Worm (Caenorhabditis elegans) whole organism, L1 larva: ENCODE measurements around the gene rpl-22.

Experiments
- C04F5.9 ChIP-seq: sonication (generic microtip); optimal IDR thresholded peaks from 2 replicates; lab custom pipeline; 2016; ENCODE audit warnings: missing genetic modification characterization, missing compliant biosample characterization
- C16A3.4 ChIP-seq: fragments of 150-350 bp; optimal IDR thresholded peaks from 2 replicates; lab custom pipeline; 2014; ENCODE audit warnings: missing biosample characterization, missing genetic modification characterization
- C34B4.2 ChIP-seq: sonication (generic microtip); optimal IDR thresholded peaks from 2 replicates; lab custom pipeline; 2017; ENCODE audit warnings: mild to moderate bottlenecking, missing genetic modification characterization, missing compliant biosample characterization
- F16B12.6 ChIP-seq: fragments of 150-350 bp; optimal IDR thresholded peaks from 2 replicates; lab custom pipeline; 2014; ENCODE audit warnings: missing biosample characterization, missing genetic modification characterization
- blmp-1 ChIP-seq: fragments of 150-350 bp; optimal IDR thresholded peaks from 2 replicates; lab custom pipeline; 2014; ENCODE audit warnings: missing biosample characterization, missing genetic modification characterization
- ceh-82 ChIP-seq, 3 experiments: fragments of 150-350 bp in 1 of 3; sonication (generic microtip) in 2 of 3; optimal IDR thresholded peaks; 2 replicates each; lab custom pipeline; 2014 to 2017; ENCODE audit warnings: missing biosample characterization in 3 of 3, missing genetic modification characterization in 3 of 3
- ces-1 ChIP-seq: fragments of 150-350 bp; optimal IDR thresholded peaks from 2 replicates; lab custom pipeline; 2014; ENCODE audit warnings: missing biosample characterization, missing genetic modification reagents, missing genetic modification characterization
- dpl-1 ChIP-seq, 3 experiments: fragments of 150-350 bp in 2 of 3; sonication (generic microtip) in 1 of 3; optimal IDR thresholded peaks; 2 replicates each; lab custom pipeline; 2014 to 2017; ENCODE audit warnings: missing biosample characterization in 3 of 3, missing genetic modification characterization in 3 of 3, missing genetic modification reagents in 3 of 3
- efl-1 ChIP-seq, 4 experiments: fragments of 150-350 bp; optimal IDR thresholded peaks in 3 of 4; peaks in 1 of 4; 1 replicate in 1 of 4; 2 replicates in 3 of 4; lab custom pipeline; 2014; ENCODE audit warnings: missing biosample characterization in 2 of 4, missing genetic modification characterization in 2 of 4, missing genetic modification reagents in 2 of 4
- efl-3 ChIP-seq: fragments of 200-800 bp; sonication (Bioruptor generic); optimal IDR thresholded peaks from 2 replicates; lab custom pipeline; 2018; ENCODE audit warnings: mild to moderate bottlenecking, missing genetic modification characterization, missing compliant biosample characterization
- egl-27 ChIP-seq, 2 experiments: fragments of 150-350 bp in 1 of 2; sonication (generic microtip); optimal IDR thresholded peaks; 3 replicates each; lab custom pipeline; 2017 to 2018; ENCODE audit warnings: missing biosample characterization in 2 of 2, missing genetic modification characterization in 2 of 2, missing genetic modification reagents in 2 of 2
- fkh-10 ChIP-seq: sonication (generic microtip); optimal IDR thresholded peaks from 2 replicates; lab custom pipeline; 2017; ENCODE audit warnings: missing biosample characterization, missing genetic modification reagents, missing genetic modification characterization
- fkh-4 ChIP-seq: sonication (generic microtip); optimal IDR thresholded peaks from 2 replicates; lab custom pipeline; 2016; ENCODE audit warnings: missing compliant biosample characterization, missing genetic modification characterization, borderline replicate concordance
- fkh-8 ChIP-seq: sonication (generic microtip); optimal IDR thresholded peaks from 2 replicates; lab custom pipeline; 2016; ENCODE audit warnings: mild to moderate bottlenecking, missing genetic modification characterization, missing compliant biosample characterization
- hlh-17 ChIP-seq: fragments of 200-800 bp; sonication (Bioruptor generic); optimal IDR thresholded peaks from 2 replicates; lab custom pipeline; 2018; ENCODE audit warnings: missing genetic modification characterization, mild to moderate bottlenecking, missing compliant biosample characterization, moderate library complexity, borderline replicate concordance
- hlh-4 ChIP-seq: sonication (generic microtip); optimal IDR thresholded peaks from 2 replicates; lab custom pipeline; 2016; ENCODE audit warnings: mild to moderate bottlenecking, missing genetic modification characterization, missing compliant biosample characterization
- hpl-2 ChIP-seq: fragments of 150-350 bp; optimal IDR thresholded peaks from 2 replicates; lab custom pipeline; 2014; ENCODE audit warnings: missing biosample characterization, missing genetic modification reagents, missing genetic modification characterization
- irx-1 ChIP-seq: sonication (generic microtip); optimal IDR thresholded peaks from 2 replicates; lab custom pipeline; 2016; ENCODE audit warnings: missing genetic modification characterization, missing compliant biosample characterization
- isw-1 ChIP-seq: fragments of 200-800 bp; sonication (Bioruptor generic); IDR thresholded peaks from 2 replicates; pipeline ENCODE4 v1.3.6; 2022; ENCODE audit warnings: missing genetic modification characterization, missing compliant biosample characterization
- jun-1 ChIP-seq: fragments of 150-350 bp; optimal IDR thresholded peaks from 2 replicates; lab custom pipeline; 2014; ENCODE audit warnings: missing biosample characterization, missing genetic modification reagents, missing genetic modification characterization
- lin-14 ChIP-seq: fragments of 200-800 bp; sonication (Bioruptor generic); optimal IDR thresholded peaks from 2 replicates; lab custom pipeline; 2018; ENCODE audit warnings: mild to moderate bottlenecking, missing genetic modification characterization, moderate library complexity, missing compliant biosample characterization
- lin-35 ChIP-seq, 2 experiments: fragments of 150-350 bp; optimal IDR thresholded peaks; 2 replicates each; lab custom pipeline; 2014; ENCODE audit warnings: missing biosample characterization in 2 of 2, missing genetic modification characterization in 2 of 2, missing genetic modification reagents in 2 of 2
- lin-39 ChIP-seq: fragments of 150-350 bp; optimal IDR thresholded peaks from 2 replicates; lab custom pipeline; 2014; ENCODE audit warnings: missing biosample characterization, missing genetic modification reagents, missing genetic modification characterization
- lir-3 ChIP-seq: sonication (generic microtip); optimal IDR thresholded peaks from 2 replicates; lab custom pipeline; 2016; ENCODE audit warnings: mild to moderate bottlenecking, missing genetic modification characterization, moderate library complexity, missing compliant biosample characterization; ENCODE audit not compliant: poor library complexity
- mdl-1 ChIP-seq, 2 experiments: fragments of 150-350 bp; optimal IDR thresholded peaks; 2 replicates each; lab custom pipeline; 2014 to 2017; ENCODE audit warnings: missing biosample characterization in 2 of 2, missing genetic modification characterization in 2 of 2, inconsistent platforms in 1 of 2
- mef-2 ChIP-seq: fragments of 150-350 bp; optimal IDR thresholded peaks from 2 replicates; lab custom pipeline; 2014; ENCODE audit warnings: missing biosample characterization, missing genetic modification characterization
- mep-1 ChIP-seq: fragments of 150-350 bp; optimal IDR thresholded peaks from 2 replicates; lab custom pipeline; 2014; ENCODE audit warnings: missing biosample characterization, missing genetic modification characterization
- nhr-11 ChIP-seq: fragments of 150-350 bp; optimal IDR thresholded peaks from 2 replicates; lab custom pipeline; 2014; ENCODE audit warnings: missing biosample characterization, missing genetic modification characterization
- nhr-12 ChIP-seq: sonication (generic microtip); optimal IDR thresholded peaks from 2 replicates; lab custom pipeline; 2017; ENCODE audit warnings: missing biosample characterization, missing genetic modification characterization
- nhr-237 ChIP-seq: fragments of 150-350 bp; optimal IDR thresholded peaks from 2 replicates; lab custom pipeline; 2014; ENCODE audit warnings: missing biosample characterization, missing genetic modification characterization
- nhr-71 ChIP-seq: sonication (generic microtip); optimal IDR thresholded peaks from 2 replicates; lab custom pipeline; 2016; ENCODE audit warnings: mild to moderate bottlenecking, missing genetic modification characterization, moderate library complexity, missing compliant biosample characterization
- nhr-84 ChIP-seq: sonication (generic microtip); optimal IDR thresholded peaks from 2 replicates; lab custom pipeline; 2017; ENCODE audit warnings: missing biosample characterization, missing genetic modification characterization
- nhr-85 ChIP-seq: sonication (generic microtip); peaks from one replicate; lab custom pipeline; 2016; ENCODE audit warnings: missing genetic modification characterization, inconsistent platforms, missing compliant biosample characterization
- nhr-90 ChIP-seq: sonication (generic microtip); optimal IDR thresholded peaks from 2 replicates; lab custom pipeline; 2016; ENCODE audit warnings: mild to moderate bottlenecking, missing genetic modification characterization, missing compliant biosample characterization; ENCODE audit not compliant: poor library complexity
- pqm-1 ChIP-seq: sonication (generic microtip); optimal IDR thresholded peaks from 3 replicates; lab custom pipeline; 2017; ENCODE audit warnings: missing biosample characterization, missing genetic modification characterization
- rnt-1 ChIP-seq: sonication (generic microtip); optimal IDR thresholded peaks from 2 replicates; lab custom pipeline; 2016; ENCODE audit warnings: mild to moderate bottlenecking, missing genetic modification characterization, moderate library complexity, missing compliant biosample characterization
- snpc-4 ChIP-seq: fragments of 150-350 bp; optimal IDR thresholded peaks from 2 replicates; lab custom pipeline; 2014; ENCODE audit warnings: missing biosample characterization, missing genetic modification characterization
- snu-23 ChIP-seq: sonication (generic microtip); optimal IDR thresholded peaks from 2 replicates; lab custom pipeline; 2016; ENCODE audit warnings: missing genetic modification characterization, missing compliant biosample characterization
- sup-37 ChIP-seq: fragments of 200-800 bp; sonication (Bioruptor generic); optimal IDR thresholded peaks from 2 replicates; lab custom pipeline; 2018; ENCODE audit warnings: mild to moderate bottlenecking, missing genetic modification characterization, missing compliant biosample characterization
- swsn-7 ChIP-seq: sonication (generic microtip); optimal IDR thresholded peaks from 2 replicates; lab custom pipeline; 2016; ENCODE audit warnings: missing genetic modification characterization, missing compliant biosample characterization
- tbx-2 ChIP-seq: sonication (generic microtip); optimal IDR thresholded peaks from 2 replicates; lab custom pipeline; 2016; ENCODE audit warnings: missing genetic modification characterization, missing compliant biosample characterization
- unc-62 ChIP-seq: fragments of 150-350 bp; optimal IDR thresholded peaks from 2 replicates; lab custom pipeline; 2014; ENCODE audit warnings: missing biosample characterization, missing genetic modification reagents, missing genetic modification characterization
- unc-86 ChIP-seq: sonication (generic microtip); optimal IDR thresholded peaks from 2 replicates; lab custom pipeline; 2016; ENCODE audit warnings: missing genetic modification characterization, missing compliant biosample characterization
- unc-98 ChIP-seq: fragments of 200-800 bp; sonication (Bioruptor generic); IDR thresholded peaks from 2 replicates; pipeline ENCODE4 v1.3.6; 2022; ENCODE audit warnings: missing genetic modification characterization, missing compliant biosample characterization
- zag-1 ChIP-seq: fragments of 150-350 bp; optimal IDR thresholded peaks from 2 replicates; lab custom pipeline; 2014; ENCODE audit warnings: missing biosample characterization, missing genetic modification characterization
- zip-4 ChIP-seq: fragments of 200-800 bp; sonication (Bioruptor generic); optimal IDR thresholded peaks from 2 replicates; lab custom pipeline; 2018; ENCODE audit warnings: mild to moderate bottlenecking, missing genetic modification characterization, moderate library complexity, missing compliant biosample characterization
- ztf-4 ChIP-seq: fragments of 150-350 bp; optimal IDR thresholded peaks from 2 replicates; lab custom pipeline; 2014; ENCODE audit warnings: missing biosample characterization, missing genetic modification characterization

rpl-22 gene

DNA sequence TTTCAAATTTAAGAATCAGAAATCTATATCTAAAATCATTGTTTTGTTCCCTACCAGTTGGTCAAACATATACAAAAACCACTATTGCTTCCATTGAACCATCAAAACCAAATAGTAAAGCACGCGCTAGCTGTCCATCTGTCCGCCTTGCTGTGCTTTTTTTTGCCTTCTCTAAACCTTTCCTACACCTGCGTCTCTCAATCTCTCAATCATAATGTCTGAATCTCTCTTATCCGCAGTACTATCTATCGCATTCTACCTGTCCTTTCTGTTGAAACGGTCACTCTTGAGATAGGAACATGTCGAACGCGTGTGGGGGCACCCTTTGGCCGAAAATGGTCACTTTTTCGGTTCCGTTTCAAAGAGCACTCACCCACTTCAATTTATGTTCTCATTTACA is 8.1 kb upstream of the rpl-22 start (continued):
- TF ChIP-seq pqm-1 (no peak), lin-35 (GFP tag; optimal IDR thresholded peaks at IDR 0.05; lab: Kevin White, UChicago) (peak; percentile 12 to 14), lin-39 (tag; lab: Kevin White, UChicago) (no peak), jun-1 (tag; lab: Kevin White, UChicago) (no peak), snu-23 (GFP tag; lab: Kevin White, UChicago) (peak; percentile 37), zip-4 (GFP tag; lab: Kevin White, UChicago) (no peak), fkh-4 (tag; lab: Kevin White, UChicago) (no peak), fkh-8 (tag; lab: Kevin White, UChicago) (no peak), snpc-4 (no peak), hlh-4 (tag; lab: Kevin White, UChicago) (no peak), unc-62 (GFP tag; lab: Kevin White, UChicago) (no peak), efl-1 (optimal IDR thresholded peaks at IDR 0.05; lab: Kevin White, UChicago) (peak; percentile 16 to 51), efl-1 (GFP tag; optimal IDR thresholded peaks at IDR 0.05 in 1 of 2; lab: Kevin White, UChicago) (peak; percentile 10 to 86), C04F5.9 (tag; lab: Kevin White, UChicago) (no peak), blmp-1 (peak; percentile 29), ceh-82 (tag; optimal IDR thresholded peaks at IDR 0.05; lab: Kevin White, UChicago) (no peak), mdl-1 (tag; optimal IDR thresholded peaks at IDR 0.05; lab: Kevin White, UChicago) (peak in 1 of 2 experiments; percentile 6), nhr-84 (tag; lab: Kevin White, UChicago) (no peak), ztf-4 (tag; lab: Kevin White, UChicago) (no peak), irx-1 (tag; lab: Kevin White, UChicago) (no peak), swsn-7 (tag; lab: Kevin White, UChicago) (no peak), zag-1 (tag; lab: Kevin White, UChicago) (no peak), rnt-1 (tag; lab: Kevin White, UChicago) (peak; percentile 38), fkh-10 (no peak), hpl-2 (no peak), F16B12.6 (tag; lab: Kevin White, UChicago) (no peak), dpl-1 (GFP tag; optimal IDR thresholded peaks at IDR 0.05; lab: Kevin White, UChicago) (no peak), efl-3 (GFP tag; lab: Kevin White, UChicago) (no peak), isw-1 (GFP tag; lab: Robert Waterston, UW) (no peak), sup-37 (GFP tag; lab: Kevin White, UChicago) (no peak)

DNA sequence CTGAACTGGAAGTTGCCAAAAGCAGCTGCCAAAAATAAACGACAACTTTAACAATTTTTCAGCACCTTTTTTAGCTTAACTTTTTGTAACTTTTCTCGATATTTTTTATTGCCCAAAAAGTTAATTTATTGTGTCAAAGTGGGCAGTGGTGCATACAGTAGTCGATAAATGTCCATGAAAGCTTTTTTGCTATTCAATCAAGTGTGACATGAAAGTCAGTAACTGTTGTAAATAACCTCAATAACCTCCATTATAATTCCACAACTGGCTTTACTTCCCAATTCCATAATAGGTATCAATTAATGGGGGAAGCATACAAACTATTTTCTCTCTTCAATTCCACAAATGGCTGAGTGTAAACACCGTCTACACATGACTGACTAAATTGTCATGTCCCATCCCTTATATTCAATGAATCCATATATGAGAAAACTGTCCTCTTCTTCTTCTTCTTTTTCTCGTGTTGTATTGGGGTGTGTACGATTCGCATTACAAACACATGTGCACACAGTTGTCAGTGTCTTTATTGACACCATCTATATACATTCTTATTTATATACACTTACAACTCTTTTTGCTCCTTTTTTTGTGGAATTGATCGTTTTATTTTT is 7.1 kb upstream of the rpl-22 start:
- TF ChIP-seq nhr-237 (tag; lab: Kevin White, UChicago) (no peak), lin-14 (GFP tag; lab: Kevin White, UChicago) (peak; percentile 59), lin-35 (GFP tag; optimal IDR thresholded peaks at IDR 0.05; lab: Kevin White, UChicago) (peak in 1 of 2 experiments; percentile 49), C16A3.4 (tag; lab: Kevin White, UChicago) (no peak), blmp-1 (peak; percentile 12), zag-1 (tag; lab: Kevin White, UChicago) (no peak), F16B12.6 (tag; lab: Kevin White, UChicago) (no peak), nhr-85 (tag; lab: Kevin White, UChicago) (peak; percentile 71), snu-23 (GFP tag; lab: Kevin White, UChicago) (peak; percentile 39), efl-1 (optimal IDR thresholded peaks at IDR 0.05; lab: Kevin White, UChicago) (no peak), efl-1 (GFP tag; optimal IDR thresholded peaks at IDR 0.05 in 1 of 2; lab: Kevin White, UChicago) (peak in 1 of 2 experiments; percentile 80), lir-3 (tag; lab: Kevin White, UChicago) (peak; percentile 5), fkh-10 (no peak), snpc-4 (no peak), mep-1 (peak; percentile 4), unc-62 (GFP tag; lab: Kevin White, UChicago) (no peak), nhr-71 (tag; lab: Kevin White, UChicago) (peak; percentile 23)

DNA sequence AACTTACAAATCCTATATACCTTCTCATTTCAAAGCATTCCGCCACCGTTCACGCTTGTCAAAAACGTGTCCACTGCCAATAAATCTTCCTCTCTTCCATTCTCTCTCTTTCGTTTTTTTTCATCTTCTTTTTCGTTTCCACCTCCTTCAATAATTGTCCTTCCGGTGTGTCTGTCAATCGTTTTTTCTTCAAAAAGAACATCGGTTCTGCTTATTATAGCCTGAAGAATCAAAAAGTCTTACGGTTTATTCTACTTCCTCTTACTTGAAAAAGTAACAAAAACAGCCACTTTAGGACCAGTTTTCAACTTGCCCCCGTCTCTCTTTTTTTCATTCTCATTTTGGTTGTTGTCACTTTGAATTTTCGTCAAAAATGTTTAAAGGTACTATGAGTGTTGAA is 6.2 kb upstream of the rpl-22 start:
- TF ChIP-seq nhr-90 (tag; lab: Kevin White, UChicago) (peak; percentile 10), C34B4.2 (tag; lab: Kevin White, UChicago) (no peak), pqm-1 (no peak), egl-27 (tag; optimal IDR thresholded peaks at IDR 0.05; lab: Kevin White, UChicago) (no peak), hlh-17 (no peak), lin-39 (tag; lab: Kevin White, UChicago) (no peak), hlh-4 (tag; lab: Kevin White, UChicago) (no peak), lir-3 (tag; lab: Kevin White, UChicago) (no peak), ces-1 (GFP tag; lab: Kevin White, UChicago) (no peak), unc-98 (GFP tag; lab: Robert Waterston, UW) (no peak), mep-1 (peak; percentile 16), swsn-7 (tag; lab: Kevin White, UChicago) (no peak), nhr-11 (tag; lab: Kevin White, UChicago) (no peak), unc-86 (no peak), nhr-12 (tag; lab: Kevin White, UChicago) (no peak), nhr-84 (tag; lab: Kevin White, UChicago) (no peak), tbx-2 (tag; lab: Kevin White, UChicago) (peak; percentile 34), mef-2 (tag; lab: Kevin White, UChicago) (no peak)
